Fruit fly (Drosophila melanogaster) whole organism, embryonic: ENCODE results near the gene CG1999.

Experiments used
- Awh ChIP-seq: fragments of 200-800 bp; sonication (Bioruptor generic); IDR thresholded peaks from 2 replicates; pipeline ENCODE4, ENCODE4 v1.3.6; 2022; ENCODE audit warnings: missing biosample characterization, missing genetic modification characterization
- BtbVII ChIP-seq: fragments of 200-800 bp; sonication (Bioruptor generic); optimal IDR thresholded peaks from 3 replicates; lab custom pipeline; 2017; ENCODE audit warnings: missing biosample characterization, mild to moderate bottlenecking, missing genetic modification characterization
- CG10366 ChIP-seq: fragments of 200-800 bp; sonication (Bioruptor generic); IDR thresholded peaks from 2 replicates; pipeline ENCODE4 v1.3.6; 2022; ENCODE audit warnings: missing biosample characterization, missing genetic modification characterization
- CG11093 ChIP-seq: fragments of 200-800 bp; sonication (Bioruptor generic); IDR thresholded peaks from 3 replicates; pipeline ENCODE4 v1.3.6; 2022; ENCODE audit warnings: missing biosample characterization, missing genetic modification characterization
- CG14050 ChIP-seq: fragments of 200-800 bp; sonication (Bioruptor generic); IDR thresholded peaks from 3 replicates; pipeline ENCODE4 v1.3.6; 2022; ENCODE audit warnings: missing biosample characterization, missing genetic modification characterization
- CG17186 ChIP-seq: fragments of 200-800 bp; sonication (Bioruptor generic); optimal IDR thresholded peaks from 3 replicates; lab custom pipeline; 2017; ENCODE audit warnings: missing biosample characterization, missing genetic modification reagents, missing genetic modification characterization
- CG17361 ChIP-seq: fragments of 200-800 bp; sonication (Bioruptor generic); IDR thresholded peaks from 3 replicates; pipeline ENCODE4 v1.3.6; 2022; ENCODE audit warnings: missing biosample characterization, missing genetic modification characterization
- CG17912 ChIP-seq: fragments of 200-800 bp; sonication (Bioruptor generic); optimal IDR thresholded peaks from 2 replicates; lab custom pipeline; 2018; ENCODE audit warnings: missing biosample characterization, mild to moderate bottlenecking, missing genetic modification characterization
- CG31388 ChIP-seq: fragments of 200-800 bp; sonication (Bioruptor generic); optimal IDR thresholded peaks from 2 replicates; lab custom pipeline; 2016; ENCODE audit warnings: missing biosample characterization, missing genetic modification characterization
- CG32532 ChIP-seq: fragments of 200-800 bp; sonication (Bioruptor generic); IDR thresholded peaks from 2 replicates; pipeline ENCODE4 v1.3.6; 2022; ENCODE audit warnings: missing biosample characterization, missing genetic modification characterization
- CG4360 ChIP-seq: fragments of 200-800 bp; sonication (Bioruptor generic); IDR thresholded peaks from 2 replicates; pipeline ENCODE4 v1.3.6; 2022; ENCODE audit warnings: missing biosample characterization, missing genetic modification characterization
- CG4854 ChIP-seq: fragments of 200-800 bp; sonication (Bioruptor generic); optimal IDR thresholded peaks from 2 replicates; lab custom pipeline; 2016; ENCODE audit warnings: missing biosample characterization, missing genetic modification characterization, inconsistent platforms
- CG6683 ChIP-seq: fragments of 200-800 bp; sonication (Bioruptor generic); optimal IDR thresholded peaks from 2 replicates; lab custom pipeline; 2017; ENCODE audit warnings: missing biosample characterization, mild to moderate bottlenecking, missing genetic modification characterization, missing genetic modification reagents
- CG7745 ChIP-seq: fragments of 200-800 bp; sonication (Bioruptor generic); optimal IDR thresholded peaks from 2 replicates; lab custom pipeline; 2018; ENCODE audit warnings: missing biosample characterization, mild to moderate bottlenecking, missing genetic modification characterization, moderate library complexity
- CG8388 ChIP-seq: fragments of 200-800 bp; sonication (Bioruptor generic); optimal IDR thresholded peaks from 2 replicates; lab custom pipeline; 2019; ENCODE audit warnings: missing biosample characterization, mild to moderate bottlenecking, missing genetic modification characterization, moderate library complexity
- CG8924 ChIP-seq: fragments of 200-800 bp; optimal IDR thresholded peaks from 3 replicates; lab custom pipeline; 2019; ENCODE audit warnings: missing biosample characterization, mild to moderate bottlenecking, missing genetic modification characterization, moderate library complexity
- D19A ChIP-seq: fragments of 200-800 bp; optimal IDR thresholded peaks from 3 replicates; lab custom pipeline; 2019; ENCODE audit warnings: missing biosample characterization, mild to moderate bottlenecking, missing genetic modification characterization, moderate library complexity
- Dbx ChIP-seq: fragments of 200-800 bp; sonication (Bioruptor generic); IDR thresholded peaks from 3 replicates; pipeline ENCODE4 v1.3.6; 2022; ENCODE audit warnings: missing biosample characterization, missing genetic modification characterization
- Eip74EF ChIP-seq, 2 experiments: fragments of 200-800 bp in 1 of 2; fragments of >200 bp in 1 of 2; sonication (Bioruptor generic) in 1 of 2; optimal IDR thresholded peaks; 2 replicates each; lab custom pipeline; 2017 to 2019; ENCODE audit warnings: missing biosample characterization in 2 of 2, missing genetic modification characterization in 2 of 2, mild to moderate bottlenecking in 1 of 2, moderate library complexity in 1 of 2
- MTF-1 ChIP-seq: fragments of 200-800 bp; sonication (Bioruptor generic); optimal IDR thresholded peaks from 2 replicates; lab custom pipeline; 2018; ENCODE audit warnings: missing biosample characterization, mild to moderate bottlenecking, missing genetic modification characterization, borderline replicate concordance
- Med ChIP-seq: fragments of 200-800 bp; sonication (Bioruptor generic); peaks from one replicate; lab custom pipeline; 2016; ENCODE audit warnings: missing biosample characterization, missing genetic modification characterization, mild to moderate bottlenecking, inconsistent platforms, moderate library complexity
- Mrtf ChIP-seq: fragments of 200-800 bp; sonication (Bioruptor generic); IDR thresholded peaks from 3 replicates; pipeline ENCODE4 v1.3.6; 2022; ENCODE audit warnings: missing biosample characterization, missing genetic modification characterization
- Rx ChIP-seq: fragments of 200-800 bp; sonication (Bioruptor generic); IDR thresholded peaks from 2 replicates; pipeline ENCODE4 v1.3.6; 2022; ENCODE audit warnings: missing biosample characterization, missing genetic modification characterization
- Sin3A ChIP-seq: fragments of >200 bp; optimal IDR thresholded peaks from 2 replicates; lab custom pipeline; 2018
- Ssrp ChIP-seq: fragments of 200-800 bp; sonication (Bioruptor generic); optimal IDR thresholded peaks from 2 replicates; lab custom pipeline; 2018; ENCODE audit warnings: missing biosample characterization, mild to moderate bottlenecking, missing genetic modification characterization, moderate library complexity
- ab ChIP-seq: fragments of 200-800 bp; sonication (Bioruptor generic); optimal IDR thresholded peaks from 2 replicates; lab custom pipeline; 2016; ENCODE audit warnings: missing biosample characterization, missing genetic modification characterization
- aop ChIP-seq: fragments of 200-800 bp; sonication (Bioruptor generic); IDR thresholded peaks from 2 replicates; pipeline ENCODE4 v1.3.6; 2022; ENCODE audit warnings: missing biosample characterization, missing genetic modification characterization
- az2 ChIP-seq: fragments of 200-800 bp; sonication (Bioruptor generic); optimal IDR thresholded peaks from 3 replicates; lab custom pipeline; 2016; ENCODE audit warnings: missing biosample characterization, missing genetic modification characterization
- bowl ChIP-seq: fragments of 200-800 bp; sonication (Bioruptor generic); IDR thresholded peaks from 2 replicates; pipeline ENCODE4 v1.3.6; 2022; ENCODE audit warnings: missing biosample characterization, missing genetic modification characterization
- br ChIP-seq: fragments of >200 bp; optimal IDR thresholded peaks from 2 replicates; lab custom pipeline; 2017
- bsh ChIP-seq, 2 experiments: fragments of 200-800 bp; sonication (Bioruptor generic); optimal IDR thresholded peaks; 2 replicates each; lab custom pipeline; 2017 to 2018; ENCODE audit warnings: mild to moderate bottlenecking in 2 of 2, missing biosample characterization in 2 of 2, missing genetic modification characterization in 2 of 2, moderate library complexity in 1 of 2
- corto ChIP-seq: fragments of 200-800 bp; sonication (Bioruptor generic); optimal IDR thresholded peaks from 2 replicates; lab custom pipeline; 2016; ENCODE audit warnings: missing biosample characterization, mild to moderate bottlenecking, missing genetic modification characterization, moderate library complexity
- crp ChIP-seq, 2 experiments: fragments of 200-800 bp; sonication (Bioruptor generic); optimal IDR thresholded peaks; 2 replicates in 1 of 2; 3 replicates in 1 of 2; lab custom pipeline; 2017; ENCODE audit warnings: missing biosample characterization in 2 of 2, missing genetic modification characterization in 2 of 2, mild to moderate bottlenecking in 1 of 2, moderate library complexity in 1 of 2
- emc ChIP-seq: fragments of 200-800 bp; sonication (Bioruptor generic); optimal IDR thresholded peaks from 2 replicates; lab custom pipeline; 2016; ENCODE audit warnings: missing biosample characterization, missing genetic modification characterization
- en ChIP-seq: fragments of 200-800 bp; sonication (Bioruptor generic); optimal IDR thresholded peaks from 2 replicates; lab custom pipeline; 2016; ENCODE audit warnings: missing biosample characterization, missing genetic modification characterization
- eyg ChIP-seq: fragments of 200-800 bp; sonication (Bioruptor generic); optimal IDR thresholded peaks from 3 replicates; lab custom pipeline; 2016; ENCODE audit warnings: missing biosample characterization, missing genetic modification characterization
- fd102C ChIP-seq: fragments of 200-800 bp; sonication (Bioruptor generic); optimal IDR thresholded peaks from 2 replicates; lab custom pipeline; 2018; ENCODE audit warnings: missing biosample characterization, mild to moderate bottlenecking, missing genetic modification characterization, moderate library complexity
- gcm ChIP-seq: fragments of 200-800 bp; sonication (Bioruptor generic); optimal IDR thresholded peaks from 2 replicates; lab custom pipeline; 2019; ENCODE audit warnings: missing biosample characterization, mild to moderate bottlenecking, missing genetic modification characterization, moderate library complexity
- gt ChIP-seq: fragments of 200-800 bp; sonication (Bioruptor generic); IDR thresholded peaks from 2 replicates; pipeline ENCODE4 v1.3.6; 2022; ENCODE audit warnings: missing biosample characterization, missing genetic modification characterization
- kah ChIP-seq: fragments of 200-800 bp; sonication (Bioruptor generic); optimal IDR thresholded peaks from 2 replicates; lab custom pipeline; 2018; ENCODE audit warnings: missing biosample characterization, mild to moderate bottlenecking, missing genetic modification characterization
- maf-S ChIP-seq: fragments of 200-800 bp; sonication (Bioruptor generic); optimal IDR thresholded peaks from 2 replicates; lab custom pipeline; 2016; ENCODE audit warnings: missing biosample characterization, missing genetic modification characterization
- nerfin-2 ChIP-seq: fragments of 200-800 bp; sonication (Bioruptor generic); IDR thresholded peaks from 2 replicates; pipeline ENCODE4 v1.3.6; 2022; ENCODE audit warnings: missing biosample characterization, missing genetic modification characterization; ENCODE audit not compliant: partially characterized antibody
- odd ChIP-seq: fragments of 200-800 bp; sonication (Bioruptor generic); optimal IDR thresholded peaks from 2 replicates; lab custom pipeline; 2017; ENCODE audit warnings: missing biosample characterization, mild to moderate bottlenecking, missing genetic modification characterization
- pan ChIP-seq, 4 experiments: fragments of >200 bp in 3 of 4; fragments of 200-800 bp in 1 of 4; sonication (Bioruptor generic) in 1 of 4; optimal IDR thresholded peaks in 3 of 4; IDR thresholded peaks in 1 of 4; 2 replicates each; pipeline versions ENCODE4 v1.3.6 to Lab custom; 2017 to 2022; ENCODE audit warnings: missing biosample characterization in 2 of 4, missing genetic modification characterization in 2 of 4, mixed read lengths in 1 of 4
- schlank ChIP-seq: fragments of 200-800 bp; sonication (Bioruptor generic); optimal IDR thresholded peaks from 2 replicates; lab custom pipeline; 2018; ENCODE audit warnings: missing biosample characterization, mild to moderate bottlenecking, missing genetic modification characterization
- sens ChIP-seq: fragments of 200-800 bp; sonication (Bioruptor generic); peaks from one replicate; lab custom pipeline; 2016; ENCODE audit warnings: missing biosample characterization, missing genetic modification characterization
- sob ChIP-seq: fragments of 200-800 bp; sonication (Bioruptor generic); IDR thresholded peaks from 2 replicates; pipeline ENCODE4 v1.3.6; 2022; ENCODE audit warnings: missing biosample characterization, missing genetic modification characterization
- stwl ChIP-seq: fragments of 200-800 bp; sonication (Bioruptor generic); optimal IDR thresholded peaks from 3 replicates; lab custom pipeline; 2018; ENCODE audit warnings: missing biosample characterization, mild to moderate bottlenecking, missing genetic modification characterization, moderate library complexity
- trh ChIP-seq: fragments of 200-800 bp; sonication (Bioruptor generic); optimal IDR thresholded peaks from 2 replicates; lab custom pipeline; 2016; ENCODE audit warnings: missing biosample characterization, missing genetic modification characterization
- unpg ChIP-seq: fragments of 200-800 bp; sonication (Bioruptor generic); optimal IDR thresholded peaks from 3 replicates; lab custom pipeline; 2018; ENCODE audit warnings: missing biosample characterization, mild to moderate bottlenecking, missing genetic modification characterization, moderate library complexity
- zfh2 ChIP-seq: fragments of 200-800 bp; sonication (Bioruptor generic); optimal IDR thresholded peaks from 2 replicates; lab custom pipeline; 2016; ENCODE audit warnings: missing biosample characterization, missing genetic modification characterization

The CG1999 gene

DNA sequence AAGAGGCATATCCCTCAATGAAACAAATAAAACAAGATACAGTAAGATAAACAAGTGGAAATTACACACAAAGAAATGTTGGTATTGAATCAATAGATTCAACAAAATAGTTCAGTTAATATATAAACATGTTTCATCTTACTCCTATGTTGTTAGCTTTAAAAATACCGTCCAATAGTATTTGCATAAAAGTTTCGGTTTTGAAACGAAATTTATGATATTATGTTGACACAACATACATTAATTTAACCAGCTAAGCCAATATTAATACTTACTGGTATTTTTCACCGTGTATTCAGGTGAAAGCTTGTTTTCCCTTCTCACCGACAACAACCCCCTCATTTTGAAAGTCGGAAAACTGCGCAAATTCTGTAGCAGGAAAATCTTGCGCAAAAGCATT, 20.1 kb upstream of the CG1999 start (continued):
- TF ChIP-seq crp (GFP tag; optimal IDR thresholded peaks at IDR 0.05; lab: Kevin White, UChicago) (no peak), unpg (peak; percentile 76), Med (peak; percentile 84), CG4854 (peak; percentile 38), CG14050 (GFP tag; lab: Robert Waterston, UW) (no peak), sens (GFP tag; lab: Kevin White, UChicago) (peak; percentile 90), emc (GFP tag; lab: Kevin White, UChicago) (no peak), eyg (GFP tag; lab: Kevin White, UChicago) (peak; percentile 42), MTF-1 (GFP tag; lab: Kevin White, UChicago) (peak; percentile 26), CG32532 (GFP tag; lab: Robert Waterston, UW) (peak; percentile 55; the same call in 1 of the 2 replicates), bsh (GFP tag; optimal IDR thresholded peaks at IDR 0.05; lab: Kevin White, UChicago) (peak in 1 of 2 experiments; percentile 70), CG8924 (tag; lab: Kevin White, UChicago) (peak; percentile 60), corto (GFP tag; lab: Kevin White, UChicago) (no peak), Awh (GFP tag; lab: Robert Waterston, UW) (peak; percentile 68; the same call in 1 of the 2 replicates), maf-S (GFP tag; lab: Kevin White, UChicago) (peak; percentile 33), aop (no peak), Mrtf (GFP tag; lab: Robert Waterston, UW) (0 out of 3 replicates have a peak, but pooled peaks have one; percentile 42), CG7745 (tag; lab: Kevin White, UChicago) (no peak), D19A (tag; lab: Kevin White, UChicago) (peak; percentile 58), Eip74EF (GFP tag; optimal IDR thresholded peaks at IDR 0.05; lab: Kevin White, UChicago) (peak in 1 of 2 experiments; percentile 34), bowl (GFP tag; lab: Robert Waterston, UW) (no peak), BtbVII (GFP tag; lab: Kevin White, UChicago) (peak; percentile 62), gt (GFP tag; lab: Robert Waterston, UW) (no peak), CG8388 (GFP tag; lab: Kevin White, UChicago) (peak; percentile 60), en (GFP tag; lab: Kevin White, UChicago) (no peak), CG17912 (GFP tag; lab: Kevin White, UChicago) (no peak), kah (GFP tag; lab: Kevin White, UChicago) (peak; percentile 37), ab (GFP tag; lab: Kevin White, UChicago) (no peak), CG10366 (peak; percentile 31), nerfin-2 (GFP tag; lab: Robert Waterston, UW) (no peak), sob (GFP tag; lab: Robert Waterston, UW) (peak; percentile 54), gcm (GFP tag; lab: Kevin White, UChicago) (peak; percentile 42), schlank (tag; lab: Kevin White, UChicago) (peak; percentile 33), odd (GFP tag; lab: Kevin White, UChicago) (peak; percentile 61), stwl (tag; lab: Kevin White, UChicago) (no peak), fd102C (GFP tag; lab: Kevin White, UChicago) (no peak), Rx (GFP tag; lab: Robert Waterston, UW) (no peak), CG11093 (GFP tag; lab: Robert Waterston, UW) (0 out of 3 replicates have a peak, but pooled peaks have one; percentile 35), az2 (GFP tag; lab: Kevin White, UChicago) (peak; percentile 61), CG4360 (GFP tag; lab: Robert Waterston, UW) (no peak), CG17361 (GFP tag; lab: Robert Waterston, UW) (peak; percentile 73; the same call in 2 of the 3 replicates), trh (peak; percentile 25), pan (optimal IDR thresholded peaks at IDR 0.05; lab: Kevin White, UChicago) (no peak), pan (GFP tag; optimal IDR thresholded peaks at IDR 0.05 in 1 of 2, IDR thresholded peaks at IDR 0.05 in 1 of 2) (peak in 1 of 2 experiments; percentile 27), Ssrp (tag; lab: Kevin White, UChicago) (peak; percentile 47), CG17186 (GFP tag; lab: Kevin White, UChicago) (peak; percentile 6), Sin3A (no peak), br (lab: Kevin White, UChicago) (no peak), zfh2 (GFP tag; lab: Kevin White, UChicago) (peak; percentile 8), CG31388 (GFP tag; lab: Kevin White, UChicago) (no peak), Dbx (peak; percentile 75; the same call in 1 of the 3 replicates), CG6683 (GFP tag; lab: Kevin White, UChicago) (peak; percentile 52)
